Fruit fly (Drosophila melanogaster): ENCODE data around the gene CG5171.

DNA sequence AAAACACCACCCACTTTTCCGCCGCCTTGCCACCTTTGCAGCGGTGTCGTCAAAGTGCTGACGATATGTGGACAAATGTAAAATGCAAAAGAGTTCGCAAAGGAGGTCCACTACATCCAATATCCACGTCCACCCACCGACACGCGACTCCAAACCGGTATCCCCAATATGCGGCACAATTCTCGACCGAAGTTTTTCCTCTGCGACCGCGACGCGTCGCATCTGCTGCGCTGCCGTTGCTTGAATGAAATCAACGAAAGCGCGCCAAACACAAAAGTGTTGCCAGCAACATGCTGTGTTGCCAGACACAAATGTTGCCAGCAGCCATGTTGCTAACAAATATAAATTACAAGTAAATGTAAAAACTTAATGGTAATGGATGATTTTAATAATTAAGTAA lies 2.6 kb upstream of the CG5171 start, which contains the start of gene CG5160:
- TF ChIP-seq dl (GFP tag; optimal IDR thresholded peaks at IDR 0.05; ENCODE audit: insufficient read depth in 1 of 2, partially characterized antibody in 2 of 2) (no peak), Jra (GFP tag; optimal IDR thresholded peaks at IDR 0.05) (no peak), OdsH (GFP tag; optimal IDR thresholded peaks at IDR 0.05) (no peak), dsf (GFP tag; optimal IDR thresholded peaks at IDR 0.05; ENCODE audit: borderline replicate concordance) (no peak), usp (GFP tag; optimal IDR thresholded peaks at IDR 0.05) (no peak), Hr78 (GFP tag; optimal IDR thresholded peaks at IDR 0.05) (no peak), pan (optimal IDR thresholded peaks at IDR 0.05) (no peak), foxo (GFP tag; optimal IDR thresholded peaks at IDR 0.05) (no peak), HLH106 (tag; optimal IDR thresholded peaks at IDR 0.05) (no peak), Dfd (GFP tag; optimal IDR thresholded peaks at IDR 0.05) (no peak), CG9705 (GFP tag; optimal IDR thresholded peaks at IDR 0.05) (no peak)
